Fruit fly (Drosophila melanogaster): Measurements from ENCODE around the gene CG33111.

Gene CG33111

dm6 chr3R:23783961-23784360 lies 35.1 kb downstream of the CG33111 start (continued):
- TF ChIP-seq CG32264 (GFP tag; optimal IDR thresholded peaks at IDR 0.05): no peak
- no peak for TF ChIP-seq Hnf4 (GFP tag; optimal IDR thresholded peaks at IDR 0.05)
- TF ChIP-seq jim (GFP tag; optimal IDR thresholded peaks at IDR 0.05): no peak
- TF ChIP-seq dl (GFP tag; optimal IDR thresholded peaks at IDR 0.05; ENCODE audit: insufficient read depth in 1 of 2, partially characterized antibody in 2 of 2): no peak
- TF ChIP-seq foxo (GFP tag; optimal IDR thresholded peaks at IDR 0.05): peak in 1 of 2 experiments; percentile 72
- TF ChIP-seq h (GFP tag; optimal IDR thresholded peaks at IDR 0.05): peak; percentile 75
- TF ChIP-seq CrebA (GFP tag; optimal IDR thresholded peaks at IDR 0.05; ENCODE audit: borderline replicate concordance): no peak
- TF ChIP-seq woc (GFP tag; optimal IDR thresholded peaks at IDR 0.05): peak; percentile 54
- TF ChIP-seq Sp1 (GFP tag; optimal IDR thresholded peaks at IDR 0.05): peak; percentile 48
- TF ChIP-seq OdsH (GFP tag; optimal IDR thresholded peaks at IDR 0.05): peak; percentile 65
- no peak for TF ChIP-seq Myc (optimal IDR thresholded peaks at IDR 0.05)
- peak; percentile 64 for TF ChIP-seq ey (GFP tag; optimal IDR thresholded peaks at IDR 0.05)
- TF ChIP-seq pan (optimal IDR thresholded peaks at IDR 0.05): no peak
- peak; percentile 75 for TF ChIP-seq fru (GFP tag; optimal IDR thresholded peaks at IDR 0.05)

- TF ChIP-seq h (GFP tag; optimal IDR thresholded peaks at IDR 0.05) (no peak), pan (optimal IDR thresholded peaks at IDR 0.05) (no peak), Hr78 (GFP tag; optimal IDR thresholded peaks at IDR 0.05) (no peak), lola (GFP tag; optimal IDR thresholded peaks at IDR 0.05) (no peak), fru (GFP tag; optimal IDR thresholded peaks at IDR 0.05) (no peak), Jra (GFP tag; optimal IDR thresholded peaks at IDR 0.05) (no peak), OdsH (GFP tag; optimal IDR thresholded peaks at IDR 0.05) (no peak), dmrt93B (GFP tag; optimal IDR thresholded peaks at IDR 0.05) (no peak)
Measured at dm6 chr3R:23783403-23783757, 35.7 kb downstream of the CG33111 start.

DNA sequence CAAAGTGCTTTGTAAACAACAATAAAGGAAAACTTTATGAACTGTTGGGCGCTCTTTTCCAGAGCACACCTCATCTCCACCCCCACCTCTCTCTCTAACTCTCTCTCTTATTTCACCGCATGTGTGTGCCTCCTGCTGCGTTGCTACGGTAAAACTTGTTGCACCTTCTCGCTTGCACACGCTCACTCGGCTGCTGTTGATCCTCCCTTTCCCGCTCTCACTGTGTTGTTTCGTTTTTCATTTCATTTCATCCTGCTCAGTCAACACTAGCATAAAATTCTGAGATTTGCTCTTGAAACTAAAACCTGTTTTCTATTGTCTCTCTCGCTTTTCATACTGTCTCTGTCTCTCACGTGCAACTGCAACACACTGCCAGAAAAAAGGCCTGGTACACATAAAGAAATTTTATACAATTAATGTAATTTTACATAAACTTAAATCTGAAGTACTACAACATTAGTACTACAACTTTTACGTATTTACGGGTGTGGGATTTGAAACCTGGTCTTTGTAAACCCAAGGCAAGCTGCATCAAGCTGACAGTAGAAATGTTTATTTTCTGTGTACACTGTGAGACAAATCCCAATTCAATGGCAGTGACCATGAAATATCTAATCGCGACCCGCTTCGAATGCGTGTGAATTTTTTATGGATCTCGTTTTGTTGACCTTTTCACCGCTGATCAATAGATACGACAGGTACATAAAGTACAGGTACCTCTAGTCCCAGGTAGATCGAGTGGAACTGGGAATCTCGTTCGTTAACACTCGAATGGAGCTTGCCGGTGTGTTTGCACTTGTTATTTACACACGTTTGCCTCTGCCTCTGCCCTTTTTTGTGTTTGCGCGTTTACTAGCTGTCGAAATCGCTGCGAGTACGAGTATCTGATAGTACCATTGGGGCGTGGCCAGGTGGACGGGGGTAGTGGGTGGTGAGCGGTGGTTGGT lies 36.3 kb downstream of the CG33111 start:
- TF ChIP-seq tai (GFP tag; optimal IDR thresholded peaks at IDR 0.05) (no peak), h (GFP tag; optimal IDR thresholded peaks at IDR 0.05) (peak; percentile 91), psq (GFP tag; optimal IDR thresholded peaks at IDR 0.05) (peak; percentile 79), foxo (GFP tag; optimal IDR thresholded peaks at IDR 0.05) (peak; percentile 37 to 90), woc (GFP tag; optimal IDR thresholded peaks at IDR 0.05) (peak; percentile 85), CG32264 (GFP tag; optimal IDR thresholded peaks at IDR 0.05) (peak; percentile 76), Rel (GFP tag; optimal IDR thresholded peaks at IDR 0.05) (peak; percentile 73), Rel (tag; optimal IDR thresholded peaks at IDR 0.05) (no peak), GATAd (GFP tag; optimal IDR thresholded peaks at IDR 0.05) (no peak), Sp1 (GFP tag; optimal IDR thresholded peaks at IDR 0.05) (peak; percentile 71), dsf (GFP tag; optimal IDR thresholded peaks at IDR 0.05; ENCODE audit: borderline replicate concordance) (peak; percentile 47), Abd-B (GFP tag; optimal IDR thresholded peaks at IDR 0.05) (no peak), Mio (GFP tag; optimal IDR thresholded peaks at IDR 0.05) (no peak), br (GFP tag; optimal IDR thresholded peaks at IDR 0.05) (peak; percentile 81), usp (GFP tag; optimal IDR thresholded peaks at IDR 0.05) (no peak), pan (optimal IDR thresholded peaks at IDR 0.05) (no peak), fru (GFP tag; optimal IDR thresholded peaks at IDR 0.05) (peak; percentile 88), jim (GFP tag; optimal IDR thresholded peaks at IDR 0.05) (no peak), Hnf4 (GFP tag; optimal IDR thresholded peaks at IDR 0.05) (peak; percentile 84), Jra (GFP tag; optimal IDR thresholded peaks at IDR 0.05) (peak; percentile 66), CG9705 (GFP tag; optimal IDR thresholded peaks at IDR 0.05) (peak; percentile 15), dmrt93B (GFP tag; optimal IDR thresholded peaks at IDR 0.05) (peak; percentile 61), rgr (GFP tag; optimal IDR thresholded peaks at IDR 0.05) (peak; percentile 88), ey (GFP tag; optimal IDR thresholded peaks at IDR 0.05) (peak; percentile 90), lola (GFP tag; optimal IDR thresholded peaks at IDR 0.05) (no peak), OdsH (GFP tag; optimal IDR thresholded peaks at IDR 0.05) (peak; percentile 84), HLH106 (tag; optimal IDR thresholded peaks at IDR 0.05) (peak; percentile 75), Myc (optimal IDR thresholded peaks at IDR 0.05) (no peak), brk (GFP tag; optimal IDR thresholded peaks at IDR 0.05) (no peak), CrebA (GFP tag; optimal IDR thresholded peaks at IDR 0.05; ENCODE audit: borderline replicate concordance) (no peak), Dif (GFP tag; optimal IDR thresholded peaks at IDR 0.05; ENCODE audit: partially characterized antibody) (peak; percentile 44), Vsx2 (GFP tag; optimal IDR thresholded peaks at IDR 0.05; ENCODE audit: partially characterized antibody) (peak; percentile 94), N (GFP tag; optimal IDR thresholded peaks at IDR 0.05) (no peak), sage (GFP tag; optimal IDR thresholded peaks at IDR 0.05) (no peak), sv (GFP tag; optimal IDR thresholded peaks at IDR 0.05) (peak; percentile 77), Hr78 (GFP tag; optimal IDR thresholded peaks at IDR 0.05) (no peak), dl (GFP tag; optimal IDR thresholded peaks at IDR 0.05; ENCODE audit: insufficient read depth in 1 of 2, partially characterized antibody in 2 of 2) (no peak), Dfd (GFP tag; optimal IDR thresholded peaks at IDR 0.05) (no peak), Hr83 (GFP tag; optimal IDR thresholded peaks at IDR 0.05; ENCODE audit: poor library complexity, severe bottlenecking) (peak; percentile 97)

Data from whole organism, wandering third instar larva.